Worm (Caenorhabditis elegans) whole organism, L2 larva: ENCODE results near the gene sax-7.

ENCODE experiments used
- C34F6.9 ChIP-seq: fragments of 150-350 bp; optimal IDR thresholded peaks from 2 replicates; lab custom pipeline; 2014; ENCODE audit warnings: missing biosample characterization, missing genetic modification characterization
- F13H6.1 ChIP-seq: sonication (generic microtip); optimal IDR thresholded peaks from 2 replicates; lab custom pipeline; 2016; ENCODE audit warnings: missing genetic modification characterization, missing compliant biosample characterization
- R02D3.7 ChIP-seq: fragments of 150-350 bp; optimal IDR thresholded peaks from 2 replicates; lab custom pipeline; 2014; ENCODE audit warnings: missing biosample characterization, missing genetic modification characterization
- Y55F3AM.14 ChIP-seq: fragments of 200-800 bp; sonication (Bioruptor generic); optimal IDR thresholded peaks from 2 replicates; lab custom pipeline; 2018; ENCODE audit warnings: mild to moderate bottlenecking, missing genetic modification characterization, missing compliant biosample characterization
- ZK546.5 ChIP-seq: sonication (generic microtip); optimal IDR thresholded peaks from 2 replicates; lab custom pipeline; 2017; ENCODE audit warnings: missing biosample characterization, missing genetic modification characterization
- alr-1 ChIP-seq: fragments of 150-350 bp; optimal IDR thresholded peaks from 2 replicates; lab custom pipeline; 2014; ENCODE audit warnings: missing biosample characterization, missing genetic modification characterization
- aly-2 ChIP-seq: fragments of 150-350 bp; optimal IDR thresholded peaks from 2 replicates; lab custom pipeline; 2014; ENCODE audit warnings: missing biosample characterization, missing genetic modification characterization
- ama-1 ChIP-seq: fragments of 150-350 bp; optimal IDR thresholded peaks from 2 replicates; lab custom pipeline; 2018; ENCODE audit warnings: inconsistent platforms
- blmp-1 ChIP-seq: sonication (generic microtip); optimal IDR thresholded peaks from 2 replicates; lab custom pipeline; 2017; ENCODE audit warnings: missing genetic modification characterization, mild to moderate bottlenecking, missing compliant biosample characterization, antibody characterized with exemption, moderate library complexity; ENCODE audit not compliant: insufficient read depth
- ceh-16 ChIP-seq: fragments of 150-350 bp; optimal IDR thresholded peaks from 2 replicates; lab custom pipeline; 2014; ENCODE audit warnings: missing biosample characterization, missing genetic modification characterization
- ceh-82 ChIP-seq: fragments of 150-350 bp; optimal IDR thresholded peaks from 2 replicates; lab custom pipeline; 2014; ENCODE audit warnings: missing biosample characterization, missing genetic modification characterization
- crh-2 ChIP-seq: sonication (generic microtip); optimal IDR thresholded peaks from 2 replicates; lab custom pipeline; 2017; ENCODE audit warnings: missing biosample characterization, missing genetic modification characterization
- dmd-4 ChIP-seq: sonication (generic microtip); optimal IDR thresholded peaks from 2 replicates; lab custom pipeline; 2017; ENCODE audit warnings: missing biosample characterization, missing genetic modification characterization
- egl-27 ChIP-seq: sonication (generic microtip); optimal IDR thresholded peaks from 3 replicates; lab custom pipeline; 2017; ENCODE audit warnings: missing biosample characterization, missing genetic modification reagents, missing genetic modification characterization
- elt-1 ChIP-seq: fragments of 150-350 bp; optimal IDR thresholded peaks from 2 replicates; lab custom pipeline; 2014; ENCODE audit warnings: missing biosample characterization, missing genetic modification characterization
- elt-3 ChIP-seq: sonication (generic microtip); optimal IDR thresholded peaks from 2 replicates; lab custom pipeline; 2017; ENCODE audit warnings: missing biosample characterization, missing genetic modification characterization
- fos-1 ChIP-seq: fragments of 150-350 bp; optimal IDR thresholded peaks from 2 replicates; lab custom pipeline; 2014; ENCODE audit warnings: missing biosample characterization, missing genetic modification characterization
- gmeb-1 ChIP-seq: fragments of 150-350 bp; optimal IDR thresholded peaks from 2 replicates; lab custom pipeline; 2014; ENCODE audit warnings: missing biosample characterization, missing genetic modification characterization
- lin-11 ChIP-seq: fragments of 150-350 bp; sonication (generic microtip); optimal IDR thresholded peaks from 2 replicates; lab custom pipeline; 2014; ENCODE audit warnings: missing biosample characterization, missing genetic modification characterization, inconsistent platforms, mixed read lengths
- lin-13 ChIP-seq: fragments of 150-350 bp; optimal IDR thresholded peaks from 2 replicates; lab custom pipeline; 2014; ENCODE audit warnings: missing biosample characterization, missing genetic modification reagents, missing genetic modification characterization
- lin-39 ChIP-seq: fragments of 150-350 bp; optimal IDR thresholded peaks from 2 replicates; lab custom pipeline; 2014; ENCODE audit warnings: missing biosample characterization, missing genetic modification reagents, missing genetic modification characterization
- lsy-2 ChIP-seq, 2 experiments: fragments of 150-350 bp in 1 of 2; sonication (generic microtip) in 1 of 2; optimal IDR thresholded peaks; 2 replicates each; lab custom pipeline; 2014 to 2017; ENCODE audit warnings: missing biosample characterization in 2 of 2, missing genetic modification characterization in 2 of 2
- mab-5 ChIP-seq: fragments of 150-350 bp; optimal IDR thresholded peaks from 2 replicates; lab custom pipeline; 2014; ENCODE audit warnings: missing biosample characterization, missing genetic modification characterization
- mbf-1 ChIP-seq: sonication (generic microtip); optimal IDR thresholded peaks from 2 replicates; lab custom pipeline; 2017; ENCODE audit warnings: missing biosample characterization, missing genetic modification characterization
- mdl-1 ChIP-seq, 2 experiments: fragments of 150-350 bp in 1 of 2; sonication (generic microtip) in 1 of 2; optimal IDR thresholded peaks; 2 replicates each; lab custom pipeline; 2017; ENCODE audit warnings: missing biosample characterization in 2 of 2, missing genetic modification characterization in 2 of 2
- nhr-10 ChIP-seq: sonication (generic microtip); optimal IDR thresholded peaks from 2 replicates; lab custom pipeline; 2017; ENCODE audit warnings: missing biosample characterization, missing genetic modification characterization
- nhr-129 ChIP-seq: fragments of 150-350 bp; optimal IDR thresholded peaks from 2 replicates; lab custom pipeline; 2014; ENCODE audit warnings: missing biosample characterization, missing genetic modification characterization
- nhr-21 ChIP-seq: fragments of 150-350 bp; optimal IDR thresholded peaks from 2 replicates; lab custom pipeline; 2014; ENCODE audit warnings: missing biosample characterization, missing genetic modification characterization
- nhr-23 ChIP-seq: fragments of 150-350 bp; optimal IDR thresholded peaks from 2 replicates; lab custom pipeline; 2014; ENCODE audit warnings: missing biosample characterization, missing genetic modification reagents, missing genetic modification characterization
- nhr-237 ChIP-seq: fragments of 150-350 bp; optimal IDR thresholded peaks from 2 replicates; lab custom pipeline; 2014; ENCODE audit warnings: missing biosample characterization, missing genetic modification characterization
- nhr-25 ChIP-seq: fragments of 150-350 bp; sonication (generic microtip); optimal IDR thresholded peaks from 3 replicates; lab custom pipeline; 2014; ENCODE audit warnings: missing biosample characterization, missing genetic modification characterization
- nhr-6 ChIP-seq: fragments of 150-350 bp; optimal IDR thresholded peaks from 2 replicates; lab custom pipeline; 2014; ENCODE audit warnings: missing biosample characterization, missing genetic modification characterization
- sem-4 ChIP-seq: fragments of 150-350 bp; optimal IDR thresholded peaks from 2 replicates; lab custom pipeline; 2014; ENCODE audit warnings: missing biosample characterization, missing genetic modification reagents, missing genetic modification characterization
- skn-1 ChIP-seq: sonication (generic microtip); optimal IDR thresholded peaks from 2 replicates; lab custom pipeline; 2017; ENCODE audit warnings: missing biosample characterization, missing genetic modification characterization
- sma-3 ChIP-seq: sonication (generic microtip); optimal IDR thresholded peaks from 2 replicates; lab custom pipeline; 2016; ENCODE audit warnings: missing genetic modification reagents, missing genetic modification characterization, missing compliant biosample characterization
- sma-9 ChIP-seq, 2 experiments: fragments of 150-350 bp in 1 of 2; sonication (generic microtip) in 1 of 2; optimal IDR thresholded peaks; 2 replicates each; lab custom pipeline; 2014 to 2016; ENCODE audit warnings: missing genetic modification characterization in 2 of 2, mild to moderate bottlenecking in 1 of 2, missing biosample characterization in 1 of 2, missing compliant biosample characterization in 1 of 2, missing genetic modification reagents in 1 of 2, moderate library complexity in 1 of 2
- snpc-4 ChIP-seq: fragments of 150-350 bp; optimal IDR thresholded peaks from 2 replicates; lab custom pipeline; 2014; ENCODE audit warnings: missing biosample characterization, missing genetic modification characterization
- unc-39 ChIP-seq: fragments of 150-350 bp; optimal IDR thresholded peaks from 2 replicates; lab custom pipeline; 2014; ENCODE audit warnings: missing biosample characterization, missing genetic modification characterization
- unc-55 ChIP-seq: fragments of 150-350 bp; sonication (generic microtip); optimal IDR thresholded peaks from 3 replicates; lab custom pipeline; 2014; ENCODE audit warnings: missing biosample characterization, missing genetic modification reagents, missing genetic modification characterization
- zag-1 ChIP-seq: fragments of 150-350 bp; optimal IDR thresholded peaks from 2 replicates; lab custom pipeline; 2014; ENCODE audit warnings: missing biosample characterization, missing genetic modification characterization
- ztf-1 ChIP-seq: fragments of 200-800 bp; sonication (Bioruptor generic); conservative IDR thresholded peaks from 2 replicates; pipeline ENCODE4 v1.3.6; 2022; ENCODE audit warnings: missing genetic modification characterization, missing compliant biosample characterization
- ztf-4 ChIP-seq: fragments of 150-350 bp; optimal IDR thresholded peaks from 2 replicates; lab custom pipeline; 2014; ENCODE audit warnings: missing biosample characterization, missing genetic modification characterization

Gene sax-7

DNA sequence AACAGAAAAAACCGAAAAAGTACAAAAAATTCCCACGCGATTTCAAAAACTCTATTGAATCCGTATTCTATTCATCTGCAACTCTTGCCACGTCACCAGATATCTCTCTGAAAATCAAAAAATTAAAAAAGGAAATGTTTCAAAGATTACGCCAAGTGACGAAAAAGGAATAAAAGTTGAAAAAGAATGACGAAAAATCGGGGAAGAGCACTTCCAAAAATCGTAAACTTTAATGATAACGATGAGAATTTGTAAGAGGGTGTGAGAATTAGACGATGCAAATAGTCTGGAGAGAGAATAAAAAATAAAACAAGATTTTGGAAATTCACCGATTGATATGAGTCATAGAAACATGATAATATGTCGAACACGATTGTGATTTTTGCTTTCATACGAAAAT is 28.3 kb upstream of the sax-7 start:
- TF ChIP-seq mdl-1 (tag; optimal IDR thresholded peaks at IDR 0.05; lab: Kevin White, UChicago) (no peak), fos-1 (tag; lab: Kevin White, UChicago) (peak; percentile 71)

DNA sequence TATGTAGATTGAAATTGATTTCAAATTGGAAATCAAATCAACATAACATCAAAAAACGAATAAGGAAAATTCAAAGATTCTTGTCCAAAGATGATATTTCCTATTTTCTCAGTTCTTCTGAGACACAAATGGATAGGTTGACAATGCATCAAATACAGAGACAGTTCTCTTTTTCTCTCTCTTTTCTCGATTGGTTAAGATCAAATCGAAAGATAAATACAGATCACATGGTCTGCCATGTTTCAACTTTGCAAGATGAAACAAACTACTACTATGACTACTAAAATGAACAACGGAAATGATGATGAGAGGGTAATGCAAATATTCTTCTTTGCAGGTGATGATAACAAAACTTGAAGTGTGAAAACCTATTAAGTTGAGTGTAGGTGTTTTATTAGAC is 26.0 kb upstream of the sax-7 start:
- peak; percentile 51 for TF ChIP-seq nhr-21 (tag; lab: Kevin White, UChicago)
- peak; percentile 67 for TF ChIP-seq ceh-16 (tag; lab: Kevin White, UChicago)
- no peak for TF ChIP-seq lin-39 (tag; lab: Kevin White, UChicago)
- no peak for TF ChIP-seq zag-1
- no peak for TF ChIP-seq mbf-1
- TF ChIP-seq nhr-237: no peak
- no peak for TF ChIP-seq nhr-23 (tag; lab: Kevin White, UChicago)
- peak; percentile 14 for TF ChIP-seq C34F6.9 (tag; lab: Kevin White, UChicago)
- TF ChIP-seq nhr-6 (tag; lab: Kevin White, UChicago): no peak
- no peak for TF ChIP-seq lin-11 (tag; lab: Kevin White, UChicago)
- peak; percentile 28 for TF ChIP-seq egl-27 (tag; lab: Kevin White, UChicago)
- TF ChIP-seq crh-2 (tag; lab: Kevin White, UChicago): peak; percentile 48
- no peak for TF ChIP-seq gmeb-1 (tag; lab: Kevin White, UChicago)
- TF ChIP-seq ama-1 (lab: Kevin White, UChicago): no peak
- peak; percentile 33 for TF ChIP-seq elt-1 (tag; lab: Kevin White, UChicago)
- TF ChIP-seq aly-2 (tag; lab: Kevin White, UChicago): no peak
- TF ChIP-seq snpc-4: no peak
- TF ChIP-seq sma-9 (GFP tag; optimal IDR thresholded peaks at IDR 0.05; lab: Kevin White, UChicago): peak; percentile 83
- no peak for TF ChIP-seq sma-9 (tag; optimal IDR thresholded peaks at IDR 0.05; lab: Kevin White, UChicago)
- no peak for TF ChIP-seq R02D3.7 (tag; lab: Kevin White, UChicago)
- TF ChIP-seq ZK546.5 (tag; lab: Kevin White, UChicago): no peak
- no peak for TF ChIP-seq unc-55
- TF ChIP-seq sem-4 (tag; lab: Kevin White, UChicago): no peak
- peak; percentile 49 for TF ChIP-seq fos-1 (tag; lab: Kevin White, UChicago)
- TF ChIP-seq alr-1 (tag; lab: Kevin White, UChicago): no peak
- TF ChIP-seq nhr-129 (tag; lab: Kevin White, UChicago): peak; percentile 16
- peak; percentile 89 for TF ChIP-seq nhr-25
- peak; percentile 60 for TF ChIP-seq sma-3
- TF ChIP-seq lsy-2 (tag; optimal IDR thresholded peaks at IDR 0.05; lab: Kevin White, UChicago): peak in 1 of 2 experiments; percentile 13
- TF ChIP-seq elt-3 (tag; lab: Kevin White, UChicago): no peak
- TF ChIP-seq ztf-4: no peak
- peak; percentile 75 for TF ChIP-seq blmp-1
- TF ChIP-seq ceh-82: no peak
- TF ChIP-seq skn-1 (tag; lab: Kevin White, UChicago): no peak
- no peak for TF ChIP-seq nhr-10 (tag; lab: Kevin White, UChicago)

ce11 chrIV:8040610-8041317 is 21.7 kb upstream of the sax-7 start:
- TF ChIP-seq F13H6.1 (tag; lab: Kevin White, UChicago) (peak; percentile 55), crh-2 (tag; lab: Kevin White, UChicago) (peak; percentile 57), Y55F3AM.14 (GFP tag; lab: Kevin White, UChicago) (peak; percentile 8), skn-1 (tag; lab: Kevin White, UChicago) (no peak), zag-1 (peak; percentile 53), lsy-2 (tag; optimal IDR thresholded peaks at IDR 0.05; lab: Kevin White, UChicago) (peak; percentile 25 to 53), unc-39 (tag; lab: Kevin White, UChicago) (no peak), sma-9 (GFP tag; optimal IDR thresholded peaks at IDR 0.05; lab: Kevin White, UChicago) (peak; percentile 24), sma-9 (tag; optimal IDR thresholded peaks at IDR 0.05; lab: Kevin White, UChicago) (no peak), mab-5 (tag; lab: Kevin White, UChicago) (peak; percentile 28), nhr-129 (tag; lab: Kevin White, UChicago) (peak; percentile 36), ztf-1 (GFP tag; lab: Robert Waterston, UW) (no peak), lin-13 (peak; percentile 29), unc-55 (peak; percentile 65), dmd-4 (tag; lab: Kevin White, UChicago) (no peak), mdl-1 (tag; optimal IDR thresholded peaks at IDR 0.05; lab: Kevin White, UChicago) (peak in 1 of 2 experiments; percentile 49), nhr-237 (no peak), snpc-4 (no peak), C34F6.9 (tag; lab: Kevin White, UChicago) (peak; percentile 64)
